Fruit fly (Drosophila melanogaster): ENCODE data around the gene CG13029.
A peak's percentile ranks its signal among the peaks of the same experiment; 100 is the strongest.

Gene CG13029

DNA sequence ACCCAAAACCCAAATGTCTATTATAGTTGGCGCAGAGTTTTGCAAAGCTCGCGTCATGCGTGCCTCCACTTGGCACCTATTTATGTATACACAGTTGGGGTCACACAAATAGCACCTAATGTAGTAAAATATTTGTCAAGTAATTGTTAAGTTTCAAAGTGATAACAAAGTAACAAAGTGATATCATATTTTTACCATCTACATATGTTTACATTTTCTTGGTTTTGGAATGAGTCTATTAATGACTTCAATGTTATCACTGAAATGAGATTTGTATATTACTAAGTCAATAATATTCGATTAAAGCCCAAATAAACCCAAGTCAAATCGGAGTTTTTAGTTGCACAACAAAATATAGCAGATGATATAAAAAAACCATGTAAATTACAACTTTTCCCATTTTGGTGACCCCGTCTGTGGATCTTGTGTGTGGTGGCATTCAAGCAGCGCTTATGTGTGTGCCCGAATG lies 12.1 kb downstream of the CG13029 start (continued):
- TF ChIP-seq CG8119 (GFP tag; IDR thresholded peaks at IDR 0.05): peak; percentile 93
- peak; percentile 45 for TF ChIP-seq CG8632 (GFP tag; optimal IDR thresholded peaks at IDR 0.05)
- TF ChIP-seq ss (GFP tag; optimal IDR thresholded peaks at IDR 0.05): peak in 1 of 2 experiments; percentile 13
- TF ChIP-seq acj6 (GFP tag; optimal IDR thresholded peaks at IDR 0.05): peak; percentile 66
- TF ChIP-seq Ets96B (tag; optimal IDR thresholded peaks at IDR 0.05): peak; percentile 48
- TF ChIP-seq CG16779 (tag; optimal IDR thresholded peaks at IDR 0.05): peak; percentile 49
- no peak for TF ChIP-seq CG6854 (GFP tag; optimal IDR thresholded peaks at IDR 0.05)
- peak; percentile 70 for TF ChIP-seq Sox14 (GFP tag; optimal IDR thresholded peaks at IDR 0.05)
- TF ChIP-seq fd59A (GFP tag; optimal IDR thresholded peaks at IDR 0.05): peak; percentile 51
- peak; percentile 65 for TF ChIP-seq CG34406 (GFP tag; optimal IDR thresholded peaks at IDR 0.05)
- TF ChIP-seq fd85E (GFP tag; optimal IDR thresholded peaks at IDR 0.05): no peak
- peak; percentile 44; the same call in 1 of the 2 replicates for TF ChIP-seq CG11294 (GFP tag; IDR thresholded peaks at IDR 0.05)
- peak; percentile 68 for TF ChIP-seq esn (GFP tag; optimal IDR thresholded peaks at IDR 0.05)
- TF ChIP-seq Eip78C (GFP tag): peak; percentile 96
- TF ChIP-seq pdm3 (GFP tag; optimal IDR thresholded peaks at IDR 0.05): peak; percentile 74
- TF ChIP-seq Hr39 (GFP tag; optimal IDR thresholded peaks at IDR 0.05): peak; percentile 38
- TF ChIP-seq salr (GFP tag; optimal IDR thresholded peaks at IDR 0.05): peak in 1 of 2 experiments; percentile 88
- peak; percentile 49 for TF ChIP-seq Sox102F (GFP tag; optimal IDR thresholded peaks at IDR 0.05)
- TF ChIP-seq CG9139 (GFP tag; optimal IDR thresholded peaks at IDR 0.05): peak; percentile 26
- peak; percentile 51 for TF ChIP-seq fkh (GFP tag; optimal IDR thresholded peaks at IDR 0.05)
- TF ChIP-seq CG32006 (GFP tag; optimal IDR thresholded peaks at IDR 0.05): peak; percentile 95
- no peak for TF ChIP-seq vri (GFP tag; optimal IDR thresholded peaks at IDR 0.05)
- peak; percentile 74 for TF ChIP-seq CG8319 (GFP tag; optimal IDR thresholded peaks at IDR 0.05)
- peak; percentile 69 for TF ChIP-seq Eip75B (GFP tag; optimal IDR thresholded peaks at IDR 0.05)
- peak; percentile 45 for TF ChIP-seq CG1621 (tag; optimal IDR thresholded peaks at IDR 0.05)
- TF ChIP-seq Smox (GFP tag; optimal IDR thresholded peaks at IDR 0.05): no peak
- TF ChIP-seq svp (GFP tag): no peak

DNA sequence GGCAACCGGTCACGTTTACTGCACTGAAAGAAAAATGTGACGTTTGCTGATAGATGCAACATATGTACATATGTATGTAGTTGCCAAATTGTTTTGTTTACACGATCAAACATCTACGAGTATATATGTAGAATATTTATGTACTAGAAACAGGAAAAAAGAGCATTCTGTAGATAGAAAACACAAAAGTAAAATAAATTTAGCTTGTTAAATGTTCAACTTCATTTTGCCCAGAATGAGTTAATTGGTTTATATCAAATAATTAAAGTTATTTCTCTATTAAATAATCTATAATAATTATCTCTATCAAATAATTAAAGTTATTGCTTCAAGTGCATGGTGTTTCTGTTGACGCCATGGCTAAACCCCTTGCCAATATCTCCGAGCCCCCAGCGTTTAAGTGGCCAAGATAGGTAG lies 12.7 kb downstream of the CG13029 start:
- no peak for TF ChIP-seq fd59A (GFP tag; optimal IDR thresholded peaks at IDR 0.05)
- TF ChIP-seq CG8319 (GFP tag; optimal IDR thresholded peaks at IDR 0.05): no peak
- TF ChIP-seq Sox15 (GFP tag; optimal IDR thresholded peaks at IDR 0.05): no peak
- TF ChIP-seq CG34406 (GFP tag; optimal IDR thresholded peaks at IDR 0.05): no peak
- peak; percentile 65 for TF ChIP-seq CG11762 (GFP tag; optimal IDR thresholded peaks at IDR 0.05; ENCODE audit: insufficient read depth)
- peak; percentile 75 for TF ChIP-seq CG6808 (GFP tag; optimal IDR thresholded peaks at IDR 0.05)
- TF ChIP-seq CG3919 (GFP tag; optimal IDR thresholded peaks at IDR 0.05): peak; percentile 68
- peak; percentile 74 for TF ChIP-seq Lpt (GFP tag; optimal IDR thresholded peaks at IDR 0.05)
- TF ChIP-seq Smox (GFP tag; optimal IDR thresholded peaks at IDR 0.05): no peak
- peak; percentile 8 for TF ChIP-seq CG6854 (GFP tag; optimal IDR thresholded peaks at IDR 0.05)
- TF ChIP-seq dac (GFP tag; optimal IDR thresholded peaks at IDR 0.05): no peak
- TF ChIP-seq CG3032 (tag; optimal IDR thresholded peaks at IDR 0.05): peak; percentile 38
- TF ChIP-seq Ets21C (GFP tag; optimal IDR thresholded peaks at IDR 0.05): no peak
- TF ChIP-seq Hr38 (GFP tag; optimal IDR thresholded peaks at IDR 0.05): no peak
- no peak for TF ChIP-seq lz (GFP tag; optimal IDR thresholded peaks at IDR 0.05)
- peak; percentile 4; the same call in 2 of the 3 replicates for TF ChIP-seq eg (GFP tag; IDR thresholded peaks at IDR 0.05)
- no peak for TF ChIP-seq achi (GFP tag; optimal IDR thresholded peaks at IDR 0.05)
- peak; percentile 60 to 73 for TF ChIP-seq ss (GFP tag; optimal IDR thresholded peaks at IDR 0.05)
- no peak for TF ChIP-seq CG32006 (GFP tag; optimal IDR thresholded peaks at IDR 0.05)
- TF ChIP-seq CG4318 (GFP tag; optimal IDR thresholded peaks at IDR 0.05): no peak
- TF ChIP-seq CG8632 (GFP tag; optimal IDR thresholded peaks at IDR 0.05): no peak
- peak; percentile 41 for TF ChIP-seq dsx (GFP tag; optimal IDR thresholded peaks at IDR 0.05; ENCODE audit: poor library complexity, severe bottlenecking)
- peak; percentile 70 for TF ChIP-seq Eip75B (GFP tag; optimal IDR thresholded peaks at IDR 0.05)
- TF ChIP-seq acj6 (GFP tag; optimal IDR thresholded peaks at IDR 0.05): no peak
- peak; percentile 25; the same call in 2 of the 3 replicates for TF ChIP-seq CG6163 (GFP tag; IDR thresholded peaks at IDR 0.05)
- TF ChIP-seq Sox14 (GFP tag; optimal IDR thresholded peaks at IDR 0.05): no peak
- TF ChIP-seq CG10669 (GFP tag; optimal IDR thresholded peaks at IDR 0.05): peak; percentile 64
- TF ChIP-seq Ets96B (tag; optimal IDR thresholded peaks at IDR 0.05): peak; percentile 53
- TF ChIP-seq CG1621 (tag; optimal IDR thresholded peaks at IDR 0.05): no peak
- peak; percentile 88 for TF ChIP-seq CG6276 (GFP tag; optimal IDR thresholded peaks at IDR 0.05)
- no peak for TF ChIP-seq Hr39 (GFP tag; optimal IDR thresholded peaks at IDR 0.05)
- TF ChIP-seq Sox102F (GFP tag; optimal IDR thresholded peaks at IDR 0.05): no peak
- TF ChIP-seq fd85E (GFP tag; optimal IDR thresholded peaks at IDR 0.05): no peak
- TF ChIP-seq Blimp-1 (GFP tag; optimal IDR thresholded peaks at IDR 0.05): no peak
- TF ChIP-seq Eip93F (GFP tag; optimal IDR thresholded peaks at IDR 0.05): no peak
- no peak for TF ChIP-seq salr (GFP tag; optimal IDR thresholded peaks at IDR 0.05)
- TF ChIP-seq net (GFP tag; optimal IDR thresholded peaks at IDR 0.05): no peak
- TF ChIP-seq esn (GFP tag; optimal IDR thresholded peaks at IDR 0.05): no peak
